Worm (Caenorhabditis elegans): Measurements from ENCODE around the gene B0334.4.

DNA sequence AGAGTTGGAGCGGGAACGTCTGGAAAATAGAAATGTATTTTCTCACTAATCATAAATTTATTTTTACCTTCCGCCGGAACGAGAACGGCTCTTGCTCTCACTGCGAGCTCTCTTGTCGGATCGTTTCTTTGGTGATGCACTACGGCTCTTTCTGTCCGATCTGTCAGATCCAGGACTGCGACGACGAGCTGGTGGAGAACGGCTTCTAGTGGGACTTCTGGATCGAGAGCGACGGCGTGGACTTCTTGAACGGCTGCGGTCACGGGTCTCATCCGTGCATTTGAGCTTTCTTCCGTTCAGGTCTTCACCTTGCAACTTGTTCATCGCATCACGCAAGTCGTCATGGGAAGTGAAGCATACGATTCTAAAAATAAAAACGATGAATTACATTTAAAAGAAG is 43.8 kb upstream of the B0334.4 start:
- TF ChIP-seq dao-5 (tag; optimal IDR thresholded peaks at IDR 0.05): no peak
- TF ChIP-seq W03F9.2 (tag; optimal IDR thresholded peaks at IDR 0.05): no peak
- no peak for TF ChIP-seq him-1 (tag; optimal IDR thresholded peaks at IDR 0.05)

Data from whole organism, L4/young adult.